Worm (Caenorhabditis elegans) whole organism, late embryonic: ENCODE data around the gene sta-1.

Experiments
- C38D4.7 ChIP-seq: fragments of 200-800 bp; sonication (Bioruptor generic); optimal IDR thresholded peaks from 2 replicates; lab custom pipeline; 2018; ENCODE audit warnings: mild to moderate bottlenecking, missing genetic modification characterization, moderate library complexity, missing compliant biosample characterization
- F13H6.1 ChIP-seq: sonication (generic microtip); optimal IDR thresholded peaks from 2 replicates; lab custom pipeline; 2016; ENCODE audit warnings: missing genetic modification characterization, missing compliant biosample characterization
- ceh-6 ChIP-seq: fragments of 200-800 bp; sonication (Bioruptor generic); optimal IDR thresholded peaks from 2 replicates; lab custom pipeline; 2018; ENCODE audit warnings: mild to moderate bottlenecking, missing genetic modification characterization, missing compliant biosample characterization
- che-1 ChIP-seq: sonication (generic microtip); optimal IDR thresholded peaks from 2 replicates; lab custom pipeline; 2016; ENCODE audit warnings: mild to moderate bottlenecking, missing genetic modification characterization, missing compliant biosample characterization
- lin-11 ChIP-seq: fragments of 200-800 bp; sonication (Bioruptor generic); optimal IDR thresholded peaks from 2 replicates; lab custom pipeline; 2018; ENCODE audit warnings: mild to moderate bottlenecking, missing genetic modification characterization, missing compliant biosample characterization
- nhr-11 ChIP-seq: fragments of 150-350 bp; optimal IDR thresholded peaks from 2 replicates; lab custom pipeline; 2014; ENCODE audit warnings: missing biosample characterization, missing genetic modification characterization
- pha-2 ChIP-seq: sonication (generic microtip); optimal IDR thresholded peaks from 2 replicates; lab custom pipeline; 2017; ENCODE audit warnings: mild to moderate bottlenecking, missing genetic modification characterization, missing compliant biosample characterization
- sox-2 ChIP-seq: fragments of 200-800 bp; sonication (Bioruptor generic); IDR thresholded peaks from 2 replicates; pipeline ENCODE4 v1.3.6; 2022; ENCODE audit warnings: missing genetic modification reagents, missing genetic modification characterization, missing compliant biosample characterization
- ttx-3 ChIP-seq: sonication (generic microtip); optimal IDR thresholded peaks from 2 replicates; lab custom pipeline; 2016; ENCODE audit warnings: missing genetic modification reagents, missing genetic modification characterization, missing compliant biosample characterization

Gene sta-1

ce11 chrIV:16720412-16720811, 56.3 kb downstream of the sta-1 start, which contains the start of gene Y51H4A.22:
TSS of gene Y51H4A.22 (plus strand) at chrIV:16720712.
- TF ChIP-seq ceh-6 (GFP tag; lab: Kevin White, UChicago) = no peak
- TF ChIP-seq sox-2 (GFP tag; lab: Robert Waterston, UW) = no peak
- no peak for TF ChIP-seq nhr-11
- no peak for TF ChIP-seq F13H6.1 (tag; lab: Kevin White, UChicago)
- no peak for TF ChIP-seq pha-2 (tag; lab: Kevin White, UChicago)
- TF ChIP-seq che-1 (tag; lab: Kevin White, UChicago) = no peak
- TF ChIP-seq C38D4.7 (GFP tag; lab: Kevin White, UChicago) = no peak
- no peak for TF ChIP-seq lin-11
- TF ChIP-seq ttx-3 (tag; lab: Kevin White, UChicago) = no peak
